Fruit fly (Drosophila melanogaster) whole organism: ENCODE data around the gene CG44037.

Experiments used
- CG8478 ChIP-seq: fragments of >200 bp; optimal IDR thresholded peaks from 2 replicates; lab custom pipeline; 2018; ENCODE audit warnings: inconsistent platforms
- Dll ChIP-seq: fragments of >200 bp; optimal IDR thresholded peaks from 2 replicates; lab custom pipeline; 2017
- EcR ChIP-seq, 2 experiments: fragments of >200 bp; optimal IDR thresholded peaks; 2 replicates each; lab custom pipeline; 2017; ENCODE audit warnings: missing biosample characterization in 2 of 2, missing genetic modification characterization in 2 of 2, missing genetic modification reagents in 2 of 2
- pan ChIP-seq: fragments of >200 bp; optimal IDR thresholded peaks from 2 replicates; lab custom pipeline; 2017
- psq ChIP-seq: fragments of >200 bp; optimal IDR thresholded peaks from 2 replicates; lab custom pipeline; 2017
- usp ChIP-seq: fragments of >200 bp; optimal IDR thresholded peaks from 2 replicates; lab custom pipeline; 2017; ENCODE audit warnings: missing biosample characterization, missing genetic modification characterization, mixed read lengths

- no peak for TF ChIP-seq CG8478
- no peak for TF ChIP-seq psq (lab: Kevin White, UChicago)
- TF ChIP-seq usp, result no peak
- no peak for TF ChIP-seq EcR (GFP tag; optimal IDR thresholded peaks at IDR 0.05; lab: Kevin White, UChicago)
- TF ChIP-seq pan, result no peak
- no peak for TF ChIP-seq Dll (lab: Kevin White, UChicago)
Observed at dm6 chr3R:12251534-12251933, 7.0 kb upstream of the CG44037 start.
